Worm (Caenorhabditis elegans) whole organism, L1 larva: ENCODE data around the gene math-38.
A peak's percentile ranks its signal among the peaks of the same experiment; 100 is the strongest.

Experiments
- C04F5.9 ChIP-seq: sonication (generic microtip); optimal IDR thresholded peaks from 2 replicates; lab custom pipeline; 2016; ENCODE audit warnings: missing genetic modification characterization, missing compliant biosample characterization
- C16A3.4 ChIP-seq: fragments of 150-350 bp; optimal IDR thresholded peaks from 2 replicates; lab custom pipeline; 2014; ENCODE audit warnings: missing biosample characterization, missing genetic modification characterization
- C34B4.2 ChIP-seq: sonication (generic microtip); optimal IDR thresholded peaks from 2 replicates; lab custom pipeline; 2017; ENCODE audit warnings: mild to moderate bottlenecking, missing genetic modification characterization, missing compliant biosample characterization
- Y116A8C.19 ChIP-seq: sonication (generic microtip); optimal IDR thresholded peaks from 2 replicates; lab custom pipeline; 2016; ENCODE audit warnings: missing compliant biosample characterization, missing genetic modification characterization, borderline replicate concordance
- aha-1 ChIP-seq: fragments of 150-350 bp; optimal IDR thresholded peaks from 2 replicates; lab custom pipeline; 2014; ENCODE audit warnings: missing biosample characterization, missing genetic modification characterization
- aly-2 ChIP-seq: fragments of 150-350 bp; optimal IDR thresholded peaks from 2 replicates; lab custom pipeline; 2014; ENCODE audit warnings: missing biosample characterization, missing genetic modification characterization
- ama-1 ChIP-seq: fragments of 150-350 bp; optimal IDR thresholded peaks from 2 replicates; lab custom pipeline; 2014
- blmp-1 ChIP-seq: fragments of 150-350 bp; optimal IDR thresholded peaks from 2 replicates; lab custom pipeline; 2014; ENCODE audit warnings: missing biosample characterization, missing genetic modification characterization
- ceh-63 ChIP-seq: fragments of 200-800 bp; sonication (Bioruptor generic); optimal IDR thresholded peaks from 2 replicates; lab custom pipeline; 2018; ENCODE audit warnings: mild to moderate bottlenecking, missing genetic modification characterization, missing compliant biosample characterization
- ceh-82 ChIP-seq, 3 experiments: fragments of 150-350 bp in 1 of 3; sonication (generic microtip) in 2 of 3; optimal IDR thresholded peaks; 2 replicates each; lab custom pipeline; 2014 to 2017; ENCODE audit warnings: missing biosample characterization in 3 of 3, missing genetic modification characterization in 3 of 3
- ceh-88 ChIP-seq: fragments of 200-800 bp; sonication (Bioruptor generic); IDR thresholded peaks from 2 replicates; pipeline ENCODE4 v1.3.6; 2022; ENCODE audit warnings: missing genetic modification characterization, missing compliant biosample characterization
- ceh-90 ChIP-seq: sonication (generic microtip); optimal IDR thresholded peaks from 2 replicates; lab custom pipeline; 2016; ENCODE audit warnings: missing genetic modification characterization, missing compliant biosample characterization
- dpl-1 ChIP-seq, 3 experiments: fragments of 150-350 bp in 2 of 3; sonication (generic microtip) in 1 of 3; optimal IDR thresholded peaks; 2 replicates each; lab custom pipeline; 2014 to 2017; ENCODE audit warnings: missing biosample characterization in 3 of 3, missing genetic modification characterization in 3 of 3, missing genetic modification reagents in 3 of 3
- dsc-1 ChIP-seq: sonication (generic microtip); optimal IDR thresholded peaks from 2 replicates; lab custom pipeline; 2016; ENCODE audit warnings: mild to moderate bottlenecking, missing genetic modification characterization, missing compliant biosample characterization
- efl-1 ChIP-seq, 4 experiments: fragments of 150-350 bp; optimal IDR thresholded peaks in 3 of 4; peaks in 1 of 4; 1 replicate in 1 of 4; 2 replicates in 3 of 4; lab custom pipeline; 2014; ENCODE audit warnings: missing biosample characterization in 2 of 4, missing genetic modification characterization in 2 of 4, missing genetic modification reagents in 2 of 4
- egl-27 ChIP-seq, 2 experiments: fragments of 150-350 bp in 1 of 2; sonication (generic microtip); optimal IDR thresholded peaks; 3 replicates each; lab custom pipeline; 2017 to 2018; ENCODE audit warnings: missing biosample characterization in 2 of 2, missing genetic modification characterization in 2 of 2, missing genetic modification reagents in 2 of 2
- elt-2 ChIP-seq: sonication (generic microtip); optimal IDR thresholded peaks from 2 replicates; lab custom pipeline; 2016; ENCODE audit warnings: missing genetic modification characterization, mild to moderate bottlenecking, inconsistent platforms, missing compliant biosample characterization, missing genetic modification reagents
- ets-5 ChIP-seq: fragments of 200-800 bp; sonication (Bioruptor generic); IDR thresholded peaks from 2 replicates; pipeline ENCODE4 v1.3.6; 2022; ENCODE audit warnings: missing genetic modification characterization, missing compliant biosample characterization
- fkh-4 ChIP-seq: sonication (generic microtip); optimal IDR thresholded peaks from 2 replicates; lab custom pipeline; 2016; ENCODE audit warnings: missing compliant biosample characterization, missing genetic modification characterization, borderline replicate concordance
- fos-1 ChIP-seq: fragments of 150-350 bp; optimal IDR thresholded peaks from 2 replicates; lab custom pipeline; 2014; ENCODE audit warnings: missing biosample characterization, missing genetic modification characterization
- grh-1 ChIP-seq: fragments of 200-800 bp; sonication (Bioruptor generic); IDR thresholded peaks from 2 replicates; pipeline ENCODE4 v1.3.6; 2022; ENCODE audit warnings: missing genetic modification reagents, missing genetic modification characterization, missing compliant biosample characterization
- hlh-4 ChIP-seq: sonication (generic microtip); optimal IDR thresholded peaks from 2 replicates; lab custom pipeline; 2016; ENCODE audit warnings: mild to moderate bottlenecking, missing genetic modification characterization, missing compliant biosample characterization
- irx-1 ChIP-seq: sonication (generic microtip); optimal IDR thresholded peaks from 2 replicates; lab custom pipeline; 2016; ENCODE audit warnings: missing genetic modification characterization, missing compliant biosample characterization
- isw-1 ChIP-seq: fragments of 200-800 bp; sonication (Bioruptor generic); IDR thresholded peaks from 2 replicates; pipeline ENCODE4 v1.3.6; 2022; ENCODE audit warnings: missing genetic modification characterization, missing compliant biosample characterization
- jun-1 ChIP-seq: fragments of 150-350 bp; optimal IDR thresholded peaks from 2 replicates; lab custom pipeline; 2014; ENCODE audit warnings: missing biosample characterization, missing genetic modification reagents, missing genetic modification characterization
- lin-14 ChIP-seq: fragments of 200-800 bp; sonication (Bioruptor generic); optimal IDR thresholded peaks from 2 replicates; lab custom pipeline; 2018; ENCODE audit warnings: mild to moderate bottlenecking, missing genetic modification characterization, moderate library complexity, missing compliant biosample characterization
- lin-35 ChIP-seq, 2 experiments: fragments of 150-350 bp; optimal IDR thresholded peaks; 2 replicates each; lab custom pipeline; 2014; ENCODE audit warnings: missing biosample characterization in 2 of 2, missing genetic modification characterization in 2 of 2, missing genetic modification reagents in 2 of 2
- lin-39 ChIP-seq: fragments of 150-350 bp; optimal IDR thresholded peaks from 2 replicates; lab custom pipeline; 2014; ENCODE audit warnings: missing biosample characterization, missing genetic modification reagents, missing genetic modification characterization
- lsy-2 ChIP-seq, 2 experiments: fragments of 150-350 bp; optimal IDR thresholded peaks; 2 replicates each; lab custom pipeline; 2014; ENCODE audit warnings: missing biosample characterization in 2 of 2, missing genetic modification characterization in 2 of 2
- mdl-1 ChIP-seq, 2 experiments: fragments of 150-350 bp; optimal IDR thresholded peaks; 2 replicates each; lab custom pipeline; 2014 to 2017; ENCODE audit warnings: missing biosample characterization in 2 of 2, missing genetic modification characterization in 2 of 2, inconsistent platforms in 1 of 2
- nhr-11 ChIP-seq: fragments of 150-350 bp; optimal IDR thresholded peaks from 2 replicates; lab custom pipeline; 2014; ENCODE audit warnings: missing biosample characterization, missing genetic modification characterization
- nhr-20 ChIP-seq: sonication (generic microtip); optimal IDR thresholded peaks from 2 replicates; lab custom pipeline; 2016; ENCODE audit warnings: mild to moderate bottlenecking, missing genetic modification characterization, missing compliant biosample characterization
- nhr-28 ChIP-seq: fragments of 150-350 bp; optimal IDR thresholded peaks from 2 replicates; lab custom pipeline; 2014; ENCODE audit warnings: missing biosample characterization, missing genetic modification characterization
- nhr-76 ChIP-seq: sonication (generic microtip); optimal IDR thresholded peaks from 2 replicates; lab custom pipeline; 2017; ENCODE audit warnings: missing biosample characterization, missing genetic modification characterization
- pqm-1 ChIP-seq: sonication (generic microtip); optimal IDR thresholded peaks from 3 replicates; lab custom pipeline; 2017; ENCODE audit warnings: missing biosample characterization, missing genetic modification characterization
- snpc-4 ChIP-seq: fragments of 150-350 bp; optimal IDR thresholded peaks from 2 replicates; lab custom pipeline; 2014; ENCODE audit warnings: missing biosample characterization, missing genetic modification characterization
- sox-4 ChIP-seq: sonication (generic microtip); optimal IDR thresholded peaks from 2 replicates; lab custom pipeline; 2016; ENCODE audit warnings: missing genetic modification characterization, missing compliant biosample characterization
- sptf-1 ChIP-seq: fragments of 150-350 bp; optimal IDR thresholded peaks from 2 replicates; lab custom pipeline; 2014; ENCODE audit warnings: missing biosample characterization, missing genetic modification characterization
- sup-37 ChIP-seq: fragments of 200-800 bp; sonication (Bioruptor generic); optimal IDR thresholded peaks from 2 replicates; lab custom pipeline; 2018; ENCODE audit warnings: mild to moderate bottlenecking, missing genetic modification characterization, missing compliant biosample characterization
- tbx-2 ChIP-seq: sonication (generic microtip); optimal IDR thresholded peaks from 2 replicates; lab custom pipeline; 2016; ENCODE audit warnings: missing genetic modification characterization, missing compliant biosample characterization
- unc-98 ChIP-seq: fragments of 200-800 bp; sonication (Bioruptor generic); IDR thresholded peaks from 2 replicates; pipeline ENCODE4 v1.3.6; 2022; ENCODE audit warnings: missing genetic modification characterization, missing compliant biosample characterization
- zip-4 ChIP-seq: fragments of 200-800 bp; sonication (Bioruptor generic); optimal IDR thresholded peaks from 2 replicates; lab custom pipeline; 2018; ENCODE audit warnings: mild to moderate bottlenecking, missing genetic modification characterization, moderate library complexity, missing compliant biosample characterization
- ztf-4 ChIP-seq: fragments of 150-350 bp; optimal IDR thresholded peaks from 2 replicates; lab custom pipeline; 2014; ENCODE audit warnings: missing biosample characterization, missing genetic modification characterization

Gene math-38

ce11 chrII:1579886-1580285, at the start of gene math-38:
Gene math-38 (minus strand): TSS chrII:1579986.
- TF ChIP-seq lsy-2 (tag; optimal IDR thresholded peaks at IDR 0.05; lab: Kevin White, UChicago) (no peak), elt-2 (peak; percentile 22), sptf-1 (tag; lab: Kevin White, UChicago) (no peak)

ce11 chrII:1627783-1628182, 48.0 kb upstream of the math-38 start, which contains the start of gene C08E3.15:
Gene C08E3.15 (minus strand): TSS chrII:1627883.
- TF ChIP-seq lsy-2 (tag; optimal IDR thresholded peaks at IDR 0.05; lab: Kevin White, UChicago) = peak in 1 of 2 experiments; percentile 6
- TF ChIP-seq, all 84 proteins: peak for 1; not testable (repeated sequence) for 83

ce11 chrII:1625666-1626065, 45.9 kb upstream of the math-38 start, which contains the start of gene C08E3.14:
Gene C08E3.14 (plus strand): TSS chrII:1625966.
- no peak for TF ChIP-seq unc-98 (GFP tag; lab: Robert Waterston, UW)
- no peak for TF ChIP-seq efl-1 (optimal IDR thresholded peaks at IDR 0.05; lab: Kevin White, UChicago)
- TF ChIP-seq efl-1 (GFP tag; optimal IDR thresholded peaks at IDR 0.05 in 1 of 2; lab: Kevin White, UChicago) = peak in 1 of 2 experiments; percentile 84
- no peak for TF ChIP-seq fos-1
- no peak for TF ChIP-seq lsy-2 (tag; optimal IDR thresholded peaks at IDR 0.05; lab: Kevin White, UChicago)
- TF ChIP-seq, all 84 proteins: peak for 1

ce11 chrII:1624572-1624971, 44.8 kb upstream of the math-38 start, which contains the start of gene fbxa-160:
Gene fbxa-160 (minus strand): TSS chrII:1624672.
- no peak for TF ChIP-seq dsc-1 (tag; lab: Kevin White, UChicago)
- TF ChIP-seq sox-4 (tag; lab: Kevin White, UChicago) = no peak

ce11 chrII:1621795-1622194, 42.0 kb upstream of the math-38 start:
- TF ChIP-seq lin-35 (GFP tag; optimal IDR thresholded peaks at IDR 0.05; lab: Kevin White, UChicago) (peak in 1 of 2 experiments; percentile 32), C04F5.9 (no peak), jun-1 (tag; lab: Kevin White, UChicago) (peak; percentile 44), nhr-11 (tag; lab: Kevin White, UChicago) (no peak), unc-98 (GFP tag; lab: Robert Waterston, UW) (no peak), mdl-1 (tag; optimal IDR thresholded peaks at IDR 0.05; lab: Kevin White, UChicago) (no peak), egl-27 (tag; optimal IDR thresholded peaks at IDR 0.05; lab: Kevin White, UChicago) (no peak), blmp-1 (tag; lab: Kevin White, UChicago) (no peak), Y116A8C.19 (tag; lab: Kevin White, UChicago) (no peak), elt-2 (peak; percentile 90), efl-1 (optimal IDR thresholded peaks at IDR 0.05; lab: Kevin White, UChicago) (no peak), efl-1 (GFP tag; optimal IDR thresholded peaks at IDR 0.05 in 1 of 2; lab: Kevin White, UChicago) (no peak), sox-4 (tag; lab: Kevin White, UChicago) (no peak), snpc-4 (tag; lab: Kevin White, UChicago) (no peak), irx-1 (tag; lab: Kevin White, UChicago) (no peak), sup-37 (GFP tag; lab: Kevin White, UChicago) (no peak), C16A3.4 (no peak), aly-2 (tag; lab: Kevin White, UChicago) (no peak), dpl-1 (GFP tag; optimal IDR thresholded peaks at IDR 0.05; lab: Kevin White, UChicago) (no peak), ceh-88 (no peak), ceh-90 (tag; lab: Kevin White, UChicago) (no peak), ama-1 (lab: Kevin White, UChicago) (no peak), ceh-63 (GFP tag; lab: Kevin White, UChicago) (no peak), lin-14 (no peak), lin-39 (tag; lab: Kevin White, UChicago) (no peak), C34B4.2 (tag; lab: Kevin White, UChicago) (no peak), aha-1 (no peak)

ce11 chrII:1621180-1621579, 41.4 kb upstream of the math-38 start, which contains the start of gene fbxa-158:
Gene fbxa-158 (minus strand): TSS chrII:1621280.
- TF ChIP-seq grh-1 (GFP tag; lab: Robert Waterston, UW) (no peak), ceh-82 (tag; optimal IDR thresholded peaks at IDR 0.05; lab: Kevin White, UChicago) (no peak), ztf-4 (tag; lab: Kevin White, UChicago) (no peak), nhr-20 (no peak), aly-2 (tag; lab: Kevin White, UChicago) (no peak), mdl-1 (tag; optimal IDR thresholded peaks at IDR 0.05; lab: Kevin White, UChicago) (no peak), nhr-28 (tag; lab: Kevin White, UChicago) (no peak), lin-39 (tag; lab: Kevin White, UChicago) (no peak), fkh-4 (no peak), zip-4 (GFP tag; lab: Kevin White, UChicago) (no peak), ama-1 (lab: Kevin White, UChicago) (no peak), hlh-4 (tag; lab: Kevin White, UChicago) (no peak), pqm-1 (tag; lab: Kevin White, UChicago) (no peak), tbx-2 (tag; lab: Kevin White, UChicago) (no peak), ets-5 (no peak), isw-1 (GFP tag; lab: Robert Waterston, UW) (no peak), nhr-76 (tag; lab: Kevin White, UChicago) (no peak)
